Fruit fly (Drosophila melanogaster) whole organism, embryonic: Measurements from ENCODE around the gene vkg.

ENCODE experiments used
- Adf1 ChIP-seq: fragments of 200-800 bp; sonication (Bioruptor generic); IDR thresholded peaks from 2 replicates; pipeline ENCODE4 v1.3.6; 2022; ENCODE audit warnings: missing biosample characterization, missing genetic modification characterization
- Atf-2 ChIP-seq: fragments of 200-800 bp; sonication (Bioruptor generic); optimal IDR thresholded peaks from 2 replicates; lab custom pipeline; 2016; ENCODE audit warnings: missing biosample characterization, missing genetic modification characterization
- Atf6 ChIP-seq: fragments of 200-800 bp; sonication (Bioruptor generic); IDR thresholded peaks from 2 replicates; pipeline ENCODE4 v1.3.6; 2022; ENCODE audit warnings: missing biosample characterization, missing genetic modification characterization
- CG10209 ChIP-seq: fragments of 200-800 bp; sonication (Bioruptor generic); optimal IDR thresholded peaks from 3 replicates; lab custom pipeline; 2017; ENCODE audit warnings: missing biosample characterization, mild to moderate bottlenecking, missing genetic modification characterization, missing genetic modification reagents
- CG13296 ChIP-seq: fragments of 200-800 bp; sonication (Bioruptor generic); optimal IDR thresholded peaks from 3 replicates; lab custom pipeline; 2018; ENCODE audit warnings: missing biosample characterization, mild to moderate bottlenecking, missing genetic modification characterization
- CG2129 ChIP-seq: fragments of 200-800 bp; sonication (Bioruptor generic); IDR thresholded peaks from 2 replicates; pipeline ENCODE4 v1.3.6; 2022; ENCODE audit warnings: missing biosample characterization, missing genetic modification characterization; ENCODE audit not compliant: partially characterized antibody
- CG31365 ChIP-seq: fragments of 200-800 bp; sonication (Bioruptor generic); optimal IDR thresholded peaks from 2 replicates; lab custom pipeline; 2018; ENCODE audit warnings: missing biosample characterization, mild to moderate bottlenecking, missing genetic modification characterization
- CG31441 ChIP-seq: fragments of 200-800 bp; sonication (Bioruptor generic); IDR thresholded peaks from 2 replicates; pipeline ENCODE4 v1.3.6; 2022; ENCODE audit warnings: missing biosample characterization, missing genetic modification characterization
- CG32772 ChIP-seq: fragments of 200-800 bp; sonication (Bioruptor generic); IDR thresholded peaks from 2 replicates; pipeline ENCODE4 v1.3.6; 2022; ENCODE audit warnings: missing biosample characterization, missing genetic modification characterization
- CG3407 ChIP-seq: fragments of 200-800 bp; sonication (Bioruptor generic); optimal IDR thresholded peaks from 2 replicates; lab custom pipeline; 2018; ENCODE audit warnings: missing biosample characterization, mild to moderate bottlenecking, missing genetic modification characterization
- CG3995 ChIP-seq: fragments of 200-800 bp; sonication (Bioruptor generic); optimal IDR thresholded peaks from 3 replicates; lab custom pipeline; 2016; ENCODE audit warnings: missing biosample characterization, missing genetic modification characterization
- CG4854 ChIP-seq: fragments of 200-800 bp; sonication (Bioruptor generic); optimal IDR thresholded peaks from 2 replicates; lab custom pipeline; 2016; ENCODE audit warnings: missing biosample characterization, missing genetic modification characterization, inconsistent platforms
- CG5180 ChIP-seq: fragments of 200-800 bp; sonication (Bioruptor generic); optimal IDR thresholded peaks from 3 replicates; lab custom pipeline; 2017; ENCODE audit warnings: missing biosample characterization, missing genetic modification characterization, mild to moderate bottlenecking, moderate library complexity, missing genetic modification reagents
- CG7786 ChIP-seq: fragments of 200-800 bp; sonication (Bioruptor generic); optimal IDR thresholded peaks from 2 replicates; lab custom pipeline; 2016; ENCODE audit warnings: missing biosample characterization, missing genetic modification characterization
- CG8290 ChIP-seq, 3 experiments: fragments of 200-800 bp; sonication (Bioruptor generic); optimal IDR thresholded peaks; 2 replicates each; lab custom pipeline; 2016 to 2019; ENCODE audit warnings: missing biosample characterization in 3 of 3, missing genetic modification characterization in 3 of 3, mild to moderate bottlenecking in 2 of 3, moderate library complexity in 1 of 3
- CG9437 ChIP-seq: fragments of 200-800 bp; sonication (Bioruptor generic); optimal IDR thresholded peaks from 2 replicates; lab custom pipeline; 2018; ENCODE audit warnings: missing biosample characterization, mild to moderate bottlenecking, missing genetic modification characterization
- D ChIP-seq, 2 experiments: fragments of 200-800 bp in 1 of 2; fragments of >200 bp in 1 of 2; sonication (Bioruptor generic) in 1 of 2; optimal IDR thresholded peaks; 2 replicates in 1 of 2; 3 replicates in 1 of 2; lab custom pipeline; 2017; ENCODE audit warnings: mild to moderate bottlenecking in 1 of 2, missing biosample characterization in 1 of 2, missing genetic modification characterization in 1 of 2, missing genetic modification reagents in 1 of 2
- Dek ChIP-seq: fragments of 200-800 bp; sonication (Bioruptor generic); optimal IDR thresholded peaks from 3 replicates; lab custom pipeline; 2019; ENCODE audit warnings: missing biosample characterization, mild to moderate bottlenecking, missing genetic modification characterization, moderate library complexity
- Drgx ChIP-seq: fragments of 200-800 bp; sonication (Bioruptor generic); IDR thresholded peaks from 2 replicates; pipeline ENCODE4 v1.3.6; 2022; ENCODE audit warnings: missing biosample characterization, missing genetic modification characterization
- H15 ChIP-seq: fragments of 200-800 bp; sonication (Bioruptor generic); IDR thresholded peaks from 3 replicates; pipeline ENCODE4 v1.3.6; 2022; ENCODE audit warnings: missing biosample characterization, missing genetic modification characterization
- HmgD ChIP-seq: fragments of 200-800 bp; sonication (Bioruptor generic); optimal IDR thresholded peaks from 3 replicates; lab custom pipeline; 2016; ENCODE audit warnings: missing biosample characterization, missing genetic modification characterization
- HmgZ ChIP-seq: fragments of 200-800 bp; sonication (Bioruptor generic); optimal IDR thresholded peaks from 2 replicates; lab custom pipeline; 2018; ENCODE audit warnings: missing biosample characterization, mild to moderate bottlenecking, missing genetic modification characterization
- Jarid2 ChIP-seq: fragments of 200-800 bp; sonication (Bioruptor generic); optimal IDR thresholded peaks from 3 replicates; lab custom pipeline; 2017; ENCODE audit warnings: mild to moderate bottlenecking, missing biosample characterization, missing genetic modification reagents, missing genetic modification characterization
- Max ChIP-seq: fragments of 200-800 bp; sonication (Bioruptor generic); optimal IDR thresholded peaks from 2 replicates; lab custom pipeline; 2016; ENCODE audit warnings: missing biosample characterization, mild to moderate bottlenecking, missing genetic modification characterization
- Nf-YB ChIP-seq: fragments of 200-800 bp; sonication (Bioruptor generic); optimal IDR thresholded peaks from 3 replicates; lab custom pipeline; 2019; ENCODE audit warnings: missing biosample characterization, mild to moderate bottlenecking, missing genetic modification characterization, moderate library complexity
- PHDP ChIP-seq: fragments of 200-800 bp; sonication (Bioruptor generic); optimal IDR thresholded peaks from 3 replicates; lab custom pipeline; 2018; ENCODE audit warnings: missing biosample characterization, mild to moderate bottlenecking, missing genetic modification characterization, moderate library complexity
- Ptx1 ChIP-seq: fragments of 200-800 bp; sonication (Bioruptor generic); IDR thresholded peaks from 2 replicates; pipeline ENCODE4 v1.3.6; 2022; ENCODE audit warnings: missing biosample characterization, missing genetic modification characterization
- Side ChIP-seq: fragments of 200-800 bp; sonication (Bioruptor generic); optimal IDR thresholded peaks from 2 replicates; lab custom pipeline; 2016; ENCODE audit warnings: missing biosample characterization, missing genetic modification characterization
- Sox100B ChIP-seq: fragments of 200-800 bp; sonication (Bioruptor generic); optimal IDR thresholded peaks from 3 replicates; lab custom pipeline; 2018; ENCODE audit warnings: missing biosample characterization, mild to moderate bottlenecking, missing genetic modification characterization
- Sry-δ ChIP-seq: fragments of 200-800 bp; sonication (Bioruptor generic); optimal IDR thresholded peaks from 2 replicates; lab custom pipeline; 2016; ENCODE audit warnings: missing biosample characterization, missing genetic modification characterization
- Vsx1 ChIP-seq: fragments of 200-800 bp; sonication (Bioruptor generic); optimal IDR thresholded peaks from 2 replicates; lab custom pipeline; 2017; ENCODE audit warnings: missing biosample characterization, mild to moderate bottlenecking, missing genetic modification characterization, missing genetic modification reagents
- Xrp1 ChIP-seq: fragments of 200-800 bp; sonication (Bioruptor generic); IDR thresholded peaks from 2 replicates; pipeline ENCODE4 v1.3.6; 2022; ENCODE audit warnings: missing biosample characterization, missing genetic modification characterization
- ap ChIP-seq: fragments of 200-800 bp; sonication (Bioruptor generic); IDR thresholded peaks from 2 replicates; pipeline ENCODE4 v1.3.6; 2022; ENCODE audit warnings: missing biosample characterization, missing genetic modification characterization
- ash1 ChIP-seq: fragments of 200-800 bp; sonication (Bioruptor generic); optimal IDR thresholded peaks from 2 replicates; lab custom pipeline; 2018; ENCODE audit warnings: missing biosample characterization, mild to moderate bottlenecking, missing genetic modification characterization
- bbx ChIP-seq: fragments of 200-800 bp; sonication (Bioruptor generic); IDR thresholded peaks from 2 replicates; pipeline ENCODE4 v1.3.6; 2022; ENCODE audit warnings: missing biosample characterization, missing genetic modification characterization; ENCODE audit not compliant: partially characterized antibody
- corto ChIP-seq: fragments of 200-800 bp; sonication (Bioruptor generic); optimal IDR thresholded peaks from 2 replicates; lab custom pipeline; 2016; ENCODE audit warnings: missing biosample characterization, mild to moderate bottlenecking, missing genetic modification characterization, moderate library complexity
- dpn ChIP-seq, 2 experiments: fragments of 200-800 bp; sonication (Bioruptor generic); optimal IDR thresholded peaks; 3 replicates each; lab custom pipeline; 2016; ENCODE audit warnings: missing biosample characterization in 2 of 2, missing genetic modification characterization in 2 of 2
- fu2 ChIP-seq: fragments of 200-800 bp; sonication (Bioruptor generic); optimal IDR thresholded peaks from 2 replicates; lab custom pipeline; 2016; ENCODE audit warnings: missing biosample characterization, missing genetic modification characterization
- gt ChIP-seq: fragments of 200-800 bp; sonication (Bioruptor generic); IDR thresholded peaks from 2 replicates; pipeline ENCODE4 v1.3.6; 2022; ENCODE audit warnings: missing biosample characterization, missing genetic modification characterization
- ham ChIP-seq: fragments of 200-800 bp; sonication (Bioruptor generic); IDR thresholded peaks from 2 replicates; pipeline ENCODE4 v1.3.6; 2022; ENCODE audit warnings: missing biosample characterization, missing genetic modification characterization
- insv ChIP-seq, 2 experiments: fragments of 200-800 bp; sonication (Bioruptor generic); optimal IDR thresholded peaks; 3 replicates each; lab custom pipeline; 2016 to 2018; ENCODE audit warnings: missing biosample characterization in 2 of 2, missing genetic modification characterization in 2 of 2
- org-1 ChIP-seq: fragments of 200-800 bp; sonication (Bioruptor generic); optimal IDR thresholded peaks from 2 replicates; lab custom pipeline; 2017; ENCODE audit warnings: missing biosample characterization, missing genetic modification characterization
- pb ChIP-seq: fragments of 200-800 bp; sonication (Bioruptor generic); optimal IDR thresholded peaks from 3 replicates; lab custom pipeline; 2016; ENCODE audit warnings: missing biosample characterization, missing genetic modification characterization
- pnt ChIP-seq: fragments of 200-800 bp; sonication (Bioruptor generic); optimal IDR thresholded peaks from 3 replicates; lab custom pipeline; 2016; ENCODE audit warnings: missing biosample characterization, missing genetic modification characterization
- run ChIP-seq: fragments of 200-800 bp; sonication (Bioruptor generic); optimal IDR thresholded peaks from 3 replicates; lab custom pipeline; 2018; ENCODE audit warnings: missing biosample characterization, mild to moderate bottlenecking, missing genetic modification characterization
- salm ChIP-seq: fragments of 200-800 bp; sonication (Bioruptor generic); optimal IDR thresholded peaks from 2 replicates; lab custom pipeline; 2018; ENCODE audit warnings: missing biosample characterization, mild to moderate bottlenecking, missing genetic modification characterization
- shn ChIP-seq: fragments of 200-800 bp; sonication (Bioruptor generic); optimal IDR thresholded peaks from 3 replicates; lab custom pipeline; 2016; ENCODE audit warnings: missing biosample characterization, missing genetic modification characterization
- stc ChIP-seq: fragments of 200-800 bp; sonication (Bioruptor generic); IDR thresholded peaks from 2 replicates; pipeline ENCODE4 v1.3.6; 2022; ENCODE audit warnings: missing biosample characterization, missing genetic modification characterization
- ttk ChIP-seq: fragments of 200-800 bp; sonication (Bioruptor generic); IDR thresholded peaks from 2 replicates; pipeline ENCODE4 v2.1.2; 2022; ENCODE audit warnings: missing biosample characterization, missing genetic modification characterization

Gene vkg

dm6 chr2L:5059645-5060254, 31.8 kb upstream of the vkg start, which contains the start of gene Rpn11 (continued):
- TF ChIP-seq ham = no peak
- TF ChIP-seq pb = no peak
- peak; percentile 29 for TF ChIP-seq CG7786 (GFP tag; lab: Kevin White, UChicago)
- peak; percentile 69 for TF ChIP-seq Sox100B
- TF ChIP-seq Side (GFP tag; lab: Kevin White, UChicago) = no peak
- no peak for TF ChIP-seq org-1 (GFP tag; lab: Kevin White, UChicago)
- no peak for TF ChIP-seq Drgx (GFP tag; lab: Robert Waterston, UW)
- TF ChIP-seq dpn (GFP tag; optimal IDR thresholded peaks at IDR 0.05; lab: Kevin White, UChicago) = peak; percentile 51 to 75
- TF ChIP-seq Jarid2 (GFP tag; lab: Kevin White, UChicago) = no peak
- peak; percentile 40 for TF ChIP-seq HmgZ (tag; lab: Kevin White, UChicago)
- TF ChIP-seq Sry-δ (GFP tag; lab: Kevin White, UChicago) = peak; percentile 51
- peak; percentile 19 for TF ChIP-seq CG4854
- TF ChIP-seq ash1 (GFP tag; lab: Kevin White, UChicago) = no peak
- peak; percentile 11 for TF ChIP-seq CG3407
- peak; percentile 68 for TF ChIP-seq CG13296 (GFP tag; lab: Kevin White, UChicago)
- TF ChIP-seq corto = no peak
- TF ChIP-seq CG3995 (GFP tag; lab: Kevin White, UChicago) = peak; percentile 39
- TF ChIP-seq gt (GFP tag; lab: Robert Waterston, UW) = no peak
- TF ChIP-seq H15 (GFP tag; lab: Robert Waterston, UW) = no peak
- TF ChIP-seq PHDP (tag; lab: Kevin White, UChicago) = peak; percentile 44
- TF ChIP-seq HmgD = no peak
- peak; percentile 55 for TF ChIP-seq CG9437 (GFP tag; lab: Kevin White, UChicago)
- TF ChIP-seq Atf6 (GFP tag; lab: Robert Waterston, UW) = no peak
- peak; percentile 26; the same call in 1 of the 2 replicates for TF ChIP-seq bbx (GFP tag; lab: Robert Waterston, UW)
- no peak for TF ChIP-seq CG5180 (GFP tag; lab: Kevin White, UChicago)
- peak; percentile 37 for TF ChIP-seq Nf-YB (GFP tag; lab: Kevin White, UChicago)
- TF ChIP-seq CG8290 (GFP tag; optimal IDR thresholded peaks at IDR 0.05; lab: Kevin White, UChicago) = peak; percentile 36
- TF ChIP-seq CG8290 (tag; optimal IDR thresholded peaks at IDR 0.05; lab: Kevin White, UChicago) = peak; percentile 16 to 58
- TF ChIP-seq ttk = no peak
- TF ChIP-seq CG2129 = 0 out of 2 replicates have a peak, but pooled peaks have one; percentile 38
- TF ChIP-seq fu2 (GFP tag; lab: Kevin White, UChicago) = peak; percentile 16
- peak; percentile 46 for TF ChIP-seq Max (GFP tag; lab: Kevin White, UChicago)
- no peak for TF ChIP-seq salm (tag; lab: Kevin White, UChicago)
- no peak for TF ChIP-seq run (tag; lab: Kevin White, UChicago)
- peak; percentile 31 for TF ChIP-seq Atf-2 (GFP tag; lab: Kevin White, UChicago)
- TF ChIP-seq insv (GFP tag; optimal IDR thresholded peaks at IDR 0.05; lab: Kevin White, UChicago) = no peak
- no peak for TF ChIP-seq Adf1 (GFP tag; lab: Robert Waterston, UW)
- TF ChIP-seq pnt = no peak
- TF ChIP-seq CG31441 (GFP tag; lab: Robert Waterston, UW) = peak; percentile 73
- peak; percentile 58 for TF ChIP-seq CG10209 (GFP tag; lab: Kevin White, UChicago)
- no peak for TF ChIP-seq D (optimal IDR thresholded peaks at IDR 0.05; lab: Kevin White, UChicago)
- no peak for TF ChIP-seq D (GFP tag; optimal IDR thresholded peaks at IDR 0.05; lab: Kevin White, UChicago)
- TF ChIP-seq CG32772 (GFP tag; lab: Robert Waterston, UW) = no peak
- TF ChIP-seq Xrp1 = peak; percentile 38; the same call in 1 of the 2 replicates
- TF ChIP-seq Dek (tag; lab: Kevin White, UChicago) = peak; percentile 59
- TF ChIP-seq shn = peak; percentile 7
- peak; percentile 34; the same call in 1 of the 2 replicates for TF ChIP-seq ap (GFP tag; lab: Robert Waterston, UW)
- no peak for TF ChIP-seq CG31365 (tag; lab: Kevin White, UChicago)
- TF ChIP-seq Vsx1 (GFP tag; lab: Kevin White, UChicago) = no peak
- TF ChIP-seq stc (GFP tag; lab: Robert Waterston, UW) = no peak
- peak; percentile 58 for TF ChIP-seq Ptx1 (GFP tag; lab: Robert Waterston, UW)
